Worm (Caenorhabditis elegans) whole organism, late embryonic: ENCODE data around the gene F13E9.13.

Experiments used
- C38D4.7 ChIP-seq: fragments of 200-800 bp; sonication (Bioruptor generic); optimal IDR thresholded peaks from 2 replicates; lab custom pipeline; 2018; ENCODE audit warnings: mild to moderate bottlenecking, missing genetic modification characterization, moderate library complexity, missing compliant biosample characterization
- F13H6.1 ChIP-seq: sonication (generic microtip); optimal IDR thresholded peaks from 2 replicates; lab custom pipeline; 2016; ENCODE audit warnings: missing genetic modification characterization, missing compliant biosample characterization
- T23F11.4 ChIP-seq: fragments of 200-800 bp; sonication (Bioruptor generic); optimal IDR thresholded peaks from 2 replicates; lab custom pipeline; 2018; ENCODE audit warnings: mild to moderate bottlenecking, missing genetic modification characterization, missing compliant biosample characterization
- Y22D7AL.16 ChIP-seq: sonication (generic microtip); optimal IDR thresholded peaks from 2 replicates; lab custom pipeline; 2016; ENCODE audit warnings: missing genetic modification characterization, missing compliant biosample characterization
- ama-1 ChIP-seq: fragments of 150-350 bp; optimal IDR thresholded peaks from 2 replicates; lab custom pipeline; 2014
- ceh-19 ChIP-seq: fragments of 200-800 bp; sonication (Bioruptor generic); optimal IDR thresholded peaks from 2 replicates; lab custom pipeline; 2018; ENCODE audit warnings: mild to moderate bottlenecking, missing genetic modification characterization, missing compliant biosample characterization
- ceh-2 ChIP-seq: sonication (generic microtip); optimal IDR thresholded peaks from 2 replicates; lab custom pipeline; 2016; ENCODE audit warnings: missing genotype, missing genetic modification characterization, missing compliant biosample characterization
- ceh-22 ChIP-seq: sonication (generic microtip); optimal IDR thresholded peaks from 2 replicates; lab custom pipeline; 2017; ENCODE audit warnings: missing biosample characterization, missing genetic modification characterization
- ceh-34 ChIP-seq: sonication (generic microtip); optimal IDR thresholded peaks from 2 replicates; lab custom pipeline; 2016; ENCODE audit warnings: mild to moderate bottlenecking, missing genetic modification characterization, missing compliant biosample characterization
- ceh-45 ChIP-seq: fragments of 200-800 bp; sonication (Bioruptor generic); IDR thresholded peaks from 2 replicates; pipeline ENCODE4 v1.3.6; 2022; ENCODE audit warnings: missing genetic modification reagents, missing genetic modification characterization, missing compliant biosample characterization
- ceh-48 ChIP-seq: sonication (generic microtip); optimal IDR thresholded peaks from 2 replicates; lab custom pipeline; 2016; ENCODE audit warnings: missing genetic modification characterization, inconsistent platforms, missing compliant biosample characterization
- elt-2 ChIP-seq: sonication (generic microtip); optimal IDR thresholded peaks from 2 replicates; lab custom pipeline; 2016; ENCODE audit warnings: missing genetic modification reagents, missing genetic modification characterization, missing compliant biosample characterization
- gmeb-2 ChIP-seq: sonication (generic microtip); optimal IDR thresholded peaks from 2 replicates; lab custom pipeline; 2016; ENCODE audit warnings: missing genetic modification characterization, inconsistent platforms, missing compliant biosample characterization
- hlh-30 ChIP-seq: sonication (generic microtip); optimal IDR thresholded peaks from 2 replicates; lab custom pipeline; 2017; ENCODE audit warnings: antibody characterized with exemption, missing genetic modification characterization, missing compliant biosample characterization; ENCODE audit not compliant: insufficient read depth
- hlh-6 ChIP-seq: sonication (generic microtip); optimal IDR thresholded peaks from 2 replicates; lab custom pipeline; 2016; ENCODE audit warnings: missing genotype, missing genetic modification characterization, missing compliant biosample characterization
- hlh-8 ChIP-seq: sonication (generic microtip); optimal IDR thresholded peaks from 2 replicates; lab custom pipeline; 2016; ENCODE audit warnings: missing genotype, missing genetic modification characterization, missing compliant biosample characterization
- madf-2 ChIP-seq: sonication (generic microtip); optimal IDR thresholded peaks from 2 replicates; lab custom pipeline; 2017; ENCODE audit warnings: missing genetic modification characterization, missing compliant biosample characterization
- mec-3 ChIP-seq: sonication (generic microtip); optimal IDR thresholded peaks from 2 replicates; lab custom pipeline; 2016; ENCODE audit warnings: borderline replicate concordance, missing genetic modification characterization, missing compliant biosample characterization
- pat-9 ChIP-seq: fragments of 200-800 bp; sonication (Bioruptor generic); optimal IDR thresholded peaks from 2 replicates; lab custom pipeline; 2018; ENCODE audit warnings: mild to moderate bottlenecking, missing genetic modification characterization, moderate library complexity, missing compliant biosample characterization
- pha-2 ChIP-seq: sonication (generic microtip); optimal IDR thresholded peaks from 2 replicates; lab custom pipeline; 2017; ENCODE audit warnings: mild to moderate bottlenecking, missing genetic modification characterization, missing compliant biosample characterization
- pha-4 ChIP-seq: fragments of 150-350 bp; optimal IDR thresholded peaks from 2 replicates; lab custom pipeline; 2018; ENCODE audit warnings: missing biosample characterization, missing genetic modification reagents, missing genetic modification characterization
- pros-1 ChIP-seq: fragments of 150-350 bp; optimal IDR thresholded peaks from 2 replicates; lab custom pipeline; 2014; ENCODE audit warnings: missing biosample characterization, missing genetic modification reagents, missing genetic modification characterization
- ref-2 ChIP-seq: sonication (generic microtip); optimal IDR thresholded peaks from 2 replicates; lab custom pipeline; 2016; ENCODE audit warnings: missing genetic modification characterization, missing compliant biosample characterization
- sdc-2 ChIP-seq: sonication (generic microtip); optimal IDR thresholded peaks from 2 replicates; lab custom pipeline; 2016; ENCODE audit warnings: missing genotype, missing genetic modification characterization, missing compliant biosample characterization
- tbx-7 ChIP-seq: sonication (generic microtip); optimal IDR thresholded peaks from 2 replicates; lab custom pipeline; 2016; ENCODE audit warnings: missing genotype, missing genetic modification characterization, missing compliant biosample characterization
- ttx-3 ChIP-seq: sonication (generic microtip); optimal IDR thresholded peaks from 2 replicates; lab custom pipeline; 2016; ENCODE audit warnings: missing genetic modification reagents, missing genetic modification characterization, missing compliant biosample characterization
- unc-42 ChIP-seq: sonication (generic microtip); optimal IDR thresholded peaks from 2 replicates; lab custom pipeline; 2016; ENCODE audit warnings: missing genotype, missing genetic modification characterization, missing compliant biosample characterization
- zip-5 ChIP-seq: sonication (generic microtip); optimal IDR thresholded peaks from 2 replicates; lab custom pipeline; 2016; ENCODE audit warnings: missing genetic modification characterization, missing compliant biosample characterization

Gene F13E9.13

DNA sequence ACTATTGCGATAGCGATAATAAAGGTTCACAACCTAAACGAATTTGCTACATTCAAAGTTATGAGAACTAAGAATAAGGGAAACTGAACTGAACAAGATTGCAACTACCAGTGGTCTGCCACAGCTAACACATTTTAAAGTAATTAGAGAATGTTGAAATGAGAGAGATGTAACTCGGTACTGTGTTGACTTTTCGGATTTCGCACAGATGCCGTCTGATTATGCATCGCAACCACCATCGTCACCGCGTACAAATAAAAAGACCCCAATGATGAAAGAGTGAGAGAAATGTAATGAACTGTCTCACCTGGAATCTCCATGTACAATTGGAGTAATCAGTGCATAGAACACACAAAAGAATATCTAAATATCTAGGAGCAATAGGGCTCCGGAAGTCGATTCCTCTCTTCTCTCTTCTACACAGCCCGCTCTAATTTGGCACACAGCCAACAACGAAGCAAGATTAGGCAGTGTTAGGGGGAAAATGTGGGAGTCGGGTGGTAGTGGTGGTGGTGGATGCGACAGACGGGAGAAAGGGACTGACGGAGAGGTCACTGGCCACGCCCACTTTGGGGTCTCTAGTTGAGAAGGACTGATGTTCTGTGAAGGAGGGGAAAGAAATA is 12.6 kb upstream of the F13E9.13 start, which contains the start of gene F13E9.11 (continued):
- TF ChIP-seq Y22D7AL.16 (tag; lab: Kevin White, UChicago) (no peak), hlh-6 (tag; lab: Kevin White, UChicago) (peak; percentile 65), pat-9 (tag; lab: Kevin White, UChicago) (no peak), ceh-19 (GFP tag; lab: Kevin White, UChicago) (no peak), zip-5 (tag; lab: Kevin White, UChicago) (no peak), elt-2 (tag; lab: Kevin White, UChicago) (no peak), unc-42 (tag; lab: Kevin White, UChicago) (peak; percentile 61), C38D4.7 (GFP tag; lab: Kevin White, UChicago) (no peak)

ce11 chrIV:10869642-10870041 is 11.7 kb upstream of the F13E9.13 start:
- TF ChIP-seq F13H6.1 (tag; lab: Kevin White, UChicago) (no peak), ceh-34 (tag; lab: Kevin White, UChicago) (peak; percentile 79), pha-2 (peak; percentile 5)
- TF ChIP-seq, all 69 proteins: peak for 2

DNA sequence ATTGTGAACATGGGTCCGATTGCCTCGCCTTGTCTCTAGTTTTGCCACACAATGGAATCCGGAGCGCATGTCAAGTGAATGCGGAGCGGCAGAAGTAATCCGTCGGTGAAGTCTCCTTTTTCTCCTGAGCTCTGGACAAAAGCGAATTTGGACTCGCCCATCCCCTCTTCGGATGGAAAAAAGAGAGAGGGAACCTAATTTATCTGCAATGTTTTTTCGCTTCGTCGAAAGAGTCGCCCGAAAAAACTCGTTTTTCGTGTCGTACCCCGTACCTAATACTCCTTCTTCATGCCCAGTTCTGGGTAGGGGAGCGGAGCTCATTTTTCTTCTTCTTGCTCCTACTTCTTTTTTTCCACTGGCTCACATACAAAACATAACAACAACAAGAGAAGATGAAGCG is 11.2 kb upstream of the F13E9.13 start:
- TF ChIP-seq T23F11.4 (GFP tag; lab: Kevin White, UChicago) (no peak), unc-42 (tag; lab: Kevin White, UChicago) (peak; percentile 70), mec-3 (tag; lab: Kevin White, UChicago) (no peak), pha-4 (tag; lab: Kevin White, UChicago) (no peak)

- TF ChIP-seq hlh-30 (tag; lab: Kevin White, UChicago) (no peak), ceh-48 (tag; lab: Kevin White, UChicago) (no peak)
Observed at ce11 chrIV:10874527-10874926, 6.8 kb upstream of the F13E9.13 start, which contains the start of gene F13E9.12. Gene F13E9.12 (minus strand): TSS chrIV:10874627.

- TF ChIP-seq ref-2 (tag; lab: Kevin White, UChicago) = no peak
- no peak for TF ChIP-seq hlh-8 (tag; lab: Kevin White, UChicago)
- TF ChIP-seq madf-2 (tag; lab: Kevin White, UChicago) = no peak
- TF ChIP-seq ceh-22 (tag; lab: Kevin White, UChicago) = no peak
- TF ChIP-seq ceh-2 (tag; lab: Kevin White, UChicago) = no peak
- TF ChIP-seq hlh-6 (tag; lab: Kevin White, UChicago) = no peak
- TF ChIP-seq T23F11.4 (GFP tag; lab: Kevin White, UChicago) = no peak
- no peak for TF ChIP-seq ama-1 (lab: Kevin White, UChicago)
- TF ChIP-seq ceh-48 (tag; lab: Kevin White, UChicago) = no peak
- no peak for TF ChIP-seq gmeb-2 (tag; lab: Kevin White, UChicago)
- TF ChIP-seq pros-1 (tag; lab: Kevin White, UChicago) = no peak
Observed at ce11 chrIV:10876844-10877243, 4.5 kb upstream of the F13E9.13 start, which contains the start of gene fipr-14. Gene fipr-14 (plus strand): TSS chrIV:10877144.

- TF ChIP-seq ceh-45 (GFP tag; lab: Robert Waterston, UW) = no peak
- no peak for TF ChIP-seq tbx-7
- TF ChIP-seq, all 69 proteins: peak for 0
Observed at ce11 chrIV:10879542-10879941, 1.8 kb upstream of the F13E9.13 start, which contains the start of gene sdz-13. Gene sdz-13 (minus strand): TSS chrIV:10879642.

- TF ChIP-seq elt-2 (tag; lab: Kevin White, UChicago) (no peak), hlh-30 (tag; lab: Kevin White, UChicago) (no peak), ttx-3 (tag; lab: Kevin White, UChicago) (no peak), sdc-2 (no peak), ceh-19 (GFP tag; lab: Kevin White, UChicago) (no peak), ceh-2 (tag; lab: Kevin White, UChicago) (no peak), pha-4 (tag; lab: Kevin White, UChicago) (no peak)
- TF ChIP-seq, all 69 proteins: peak for 0
Observed at ce11 chrIV:10880264-10880663, 1.1 kb upstream of the F13E9.13 start, which contains the start of gene fipr-15. Gene fipr-15 (plus strand): TSS chrIV:10880564.
